Fruit fly (Drosophila melanogaster): ENCODE data around the gene FoxK.
"Not testable (repeated sequence)": the region's sequence is repeated elsewhere in the genome, so short reads cannot be mapped to it uniquely, and the experiment has no call there.

Gene FoxK

DNA sequence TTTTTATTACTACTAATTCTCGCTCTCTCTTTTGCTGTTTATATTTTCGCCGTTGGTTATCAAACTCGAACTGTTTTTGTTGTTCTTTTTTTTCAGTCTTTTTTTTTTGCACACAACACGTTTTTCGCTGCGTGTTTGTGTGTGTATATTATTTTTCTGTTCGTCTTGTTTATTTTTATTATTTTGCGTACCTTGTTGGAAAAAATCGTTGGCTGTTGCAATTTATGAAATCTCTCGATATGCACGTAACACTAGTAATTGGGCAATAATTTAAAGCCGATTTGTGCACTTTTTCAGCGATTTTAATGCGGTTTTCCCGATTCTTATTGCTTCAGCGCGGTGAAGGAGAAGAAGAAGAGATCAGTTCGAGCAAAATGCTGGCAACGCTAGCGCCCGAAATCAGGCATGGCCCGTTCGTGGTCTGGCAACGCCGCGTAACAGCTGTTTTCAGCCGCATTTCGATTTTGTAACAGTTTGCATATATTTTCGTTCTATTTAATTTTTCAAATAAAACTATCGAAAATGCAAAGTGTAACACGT, at the start of gene FoxK, which contains the start of gene mRpL2:
FoxK (minus strand) TSS at position 365 of the 540 bp plus-strand sequence.
mRpL2 (plus strand) TSS at position 429 of the 540 bp plus-strand sequence.
- peak; percentile 82 for TF ChIP-seq CG17801 (GFP tag; optimal IDR thresholded peaks at IDR 0.05; ENCODE audit: partially characterized antibody)

DNA sequence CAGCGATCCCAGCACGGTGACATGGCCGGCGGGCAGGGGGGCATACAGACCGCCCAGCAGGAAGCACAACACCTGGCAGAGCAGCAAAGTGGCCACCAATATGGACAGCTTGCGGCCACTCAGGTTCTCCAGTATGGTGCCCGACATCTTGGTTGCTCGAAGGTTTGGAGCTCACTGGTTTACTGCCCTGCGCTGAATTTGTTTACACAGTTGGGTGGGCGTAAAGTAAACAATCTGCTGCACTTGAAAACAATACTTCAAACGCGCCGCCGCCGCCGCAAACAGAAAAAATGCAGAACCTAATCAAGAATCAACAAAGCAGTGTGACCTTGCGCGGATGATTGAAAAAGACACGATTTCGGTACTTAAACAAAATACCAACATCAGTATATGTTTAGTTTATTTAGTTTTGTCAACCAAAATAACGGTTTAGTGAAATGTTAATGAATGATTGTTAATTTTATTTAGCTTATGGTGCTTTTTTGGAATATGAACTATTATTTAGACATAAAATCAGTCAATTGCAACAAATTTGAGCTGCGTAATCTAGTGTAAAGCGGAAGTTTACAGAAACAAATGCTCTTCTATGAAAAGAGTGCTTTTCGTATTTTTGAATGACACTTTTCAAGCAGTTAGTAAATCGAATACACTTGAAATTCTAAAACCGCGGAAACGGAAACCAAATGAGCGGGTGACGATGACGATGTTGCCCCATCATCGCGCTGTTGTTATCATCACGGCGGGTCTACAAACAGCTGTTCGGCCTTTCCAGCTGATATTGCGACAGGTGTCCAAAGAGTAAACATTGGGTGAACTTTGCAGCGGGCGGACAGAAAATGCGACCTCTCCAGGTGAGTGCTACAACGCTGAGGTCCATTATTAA, 49.0 kb upstream of the FoxK start, which contains the start of the genes wls and Adck5:
wls (minus strand) TSS at position 327 of the 883 bp plus-strand sequence.
Adck5 (plus strand) TSS at position 519 of the 883 bp plus-strand sequence.
- peak; percentile 75 for TF ChIP-seq CG17801 (GFP tag; optimal IDR thresholded peaks at IDR 0.05; ENCODE audit: partially characterized antibody)

DNA sequence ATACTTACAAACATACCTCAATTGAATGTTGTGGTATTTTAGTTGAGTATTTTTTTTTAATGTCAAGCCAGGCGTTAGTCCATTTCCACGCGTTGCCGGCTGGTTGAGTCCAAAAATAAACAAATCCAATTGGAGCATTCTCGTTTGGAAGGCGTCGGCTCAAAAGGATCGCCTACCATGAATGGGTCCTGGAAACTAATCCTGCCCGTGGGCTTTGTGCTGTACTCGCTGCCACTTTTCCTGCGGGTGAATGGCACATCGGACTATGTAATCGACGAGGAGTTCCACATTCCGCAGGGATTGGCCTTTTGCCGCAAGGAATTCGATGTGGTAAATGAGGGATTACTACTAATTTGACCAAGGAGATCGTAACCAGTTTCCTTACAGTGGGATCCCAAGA, 44.3 kb upstream of the FoxK start, which contains the start of gene Alg10:
Alg10 (plus strand) TSS at position 73 of the 400 bp plus-strand sequence.
- TF ChIP-seq CG17801 (GFP tag; optimal IDR thresholded peaks at IDR 0.05; ENCODE audit: partially characterized antibody), result no peak

DNA sequence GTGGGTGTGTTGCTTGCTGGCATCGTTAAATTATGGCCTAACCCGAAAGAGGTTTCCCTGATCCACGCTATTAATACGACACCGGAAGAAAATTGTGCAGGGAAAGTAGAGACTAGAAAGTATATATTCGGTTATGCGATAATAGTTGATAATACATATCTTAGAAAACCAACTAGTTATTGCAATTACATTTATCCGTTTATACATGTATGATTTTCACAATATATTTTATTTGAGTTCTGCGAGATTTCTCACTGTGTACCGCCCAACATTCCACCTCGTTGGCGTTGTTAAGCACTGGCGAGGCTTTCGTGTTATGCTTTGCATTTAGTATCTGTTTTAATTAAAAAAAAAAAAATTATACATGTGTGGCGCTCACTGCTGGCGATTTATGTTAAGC, 34.8 kb upstream of the FoxK start:
- TF ChIP-seq CG17801 (GFP tag; optimal IDR thresholded peaks at IDR 0.05; ENCODE audit: partially characterized antibody), result no peak

DNA sequence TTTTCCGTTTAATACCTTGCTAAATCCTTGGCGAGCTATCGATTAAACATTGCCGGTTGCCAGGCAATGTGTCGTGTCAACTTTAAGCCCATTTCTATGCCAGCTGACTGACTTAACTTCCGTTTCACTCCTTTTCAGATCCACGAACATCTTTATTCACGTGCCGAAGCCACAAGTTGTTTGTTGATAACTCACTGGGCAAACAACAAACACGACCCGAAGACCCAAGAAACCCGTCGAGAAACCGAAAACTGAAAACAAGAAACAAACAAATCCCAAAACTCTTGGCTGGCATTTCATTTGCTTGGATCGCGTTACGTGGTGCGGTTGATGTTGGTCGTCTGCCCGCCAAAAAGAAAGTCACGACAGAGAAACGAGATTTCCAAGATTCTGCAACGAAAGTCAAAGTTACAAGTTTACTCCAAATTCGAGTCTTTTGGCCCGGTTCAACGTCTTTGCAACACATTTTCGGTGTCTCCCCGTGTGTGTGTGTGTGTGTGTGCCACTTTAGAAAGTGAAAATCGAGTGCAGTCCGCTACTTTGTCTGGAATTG, 30.2 kb upstream of the FoxK start, which contains the start of gene CG6216:
CG6216 (minus strand) TSS at position 51 of the 553 bp plus-strand sequence.
- no peak for TF ChIP-seq CG17801 (GFP tag; optimal IDR thresholded peaks at IDR 0.05; ENCODE audit: partially characterized antibody)

- no peak for TF ChIP-seq CG17801 (GFP tag; optimal IDR thresholded peaks at IDR 0.05; ENCODE audit: partially characterized antibody)
These were observed 28.1 kb upstream of the FoxK start for dm6 chr3L:11148478-11149251.

- TF ChIP-seq CG17801 (GFP tag; optimal IDR thresholded peaks at IDR 0.05; ENCODE audit: partially characterized antibody), result no peak
These were observed 27.1 kb upstream of the FoxK start for dm6 chr3L:11147675-11148074.

DNA sequence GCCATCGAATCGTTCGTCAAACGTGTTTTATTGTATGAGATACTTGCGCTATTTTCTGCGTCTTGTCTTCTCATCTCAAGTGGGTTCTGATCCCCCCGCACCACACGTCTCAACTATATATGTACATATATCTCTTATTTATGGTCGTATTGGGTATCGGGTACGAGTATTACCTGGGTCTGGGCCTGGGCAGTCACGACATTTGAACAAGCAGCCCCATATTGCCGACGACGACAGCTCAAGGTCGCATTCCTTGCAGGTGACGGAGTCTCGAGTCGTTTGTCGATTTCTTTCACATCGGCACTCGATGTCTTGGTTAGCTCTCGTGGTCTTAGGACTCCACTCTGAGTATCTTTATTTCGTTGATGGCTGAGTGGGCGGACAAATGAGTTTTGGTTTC, 24.5 kb upstream of the FoxK start:
- no peak for TF ChIP-seq CG17801 (GFP tag; optimal IDR thresholded peaks at IDR 0.05; ENCODE audit: partially characterized antibody)

DNA sequence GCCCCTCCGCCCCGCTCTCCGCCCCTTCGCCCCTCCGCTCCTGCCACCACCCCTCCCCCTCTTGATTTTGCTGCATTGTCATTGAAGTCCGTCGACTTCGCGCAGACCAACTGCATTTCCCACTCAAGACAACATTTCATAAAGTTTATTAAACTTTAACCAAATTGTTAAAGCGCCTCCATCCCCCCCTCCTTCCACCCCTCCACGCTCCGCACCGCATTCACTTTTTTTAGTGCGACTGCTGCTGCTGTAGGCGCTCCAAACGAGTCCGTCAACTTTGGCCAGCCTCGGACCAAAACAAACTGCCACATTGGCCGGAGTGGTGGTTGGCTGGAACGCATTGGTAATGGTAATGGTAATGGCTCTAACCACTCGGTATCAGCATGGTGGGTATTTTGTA, 18.3 kb upstream of the FoxK start:
- TF ChIP-seq CG17801 (GFP tag; optimal IDR thresholded peaks at IDR 0.05; ENCODE audit: partially characterized antibody), result no peak

DNA sequence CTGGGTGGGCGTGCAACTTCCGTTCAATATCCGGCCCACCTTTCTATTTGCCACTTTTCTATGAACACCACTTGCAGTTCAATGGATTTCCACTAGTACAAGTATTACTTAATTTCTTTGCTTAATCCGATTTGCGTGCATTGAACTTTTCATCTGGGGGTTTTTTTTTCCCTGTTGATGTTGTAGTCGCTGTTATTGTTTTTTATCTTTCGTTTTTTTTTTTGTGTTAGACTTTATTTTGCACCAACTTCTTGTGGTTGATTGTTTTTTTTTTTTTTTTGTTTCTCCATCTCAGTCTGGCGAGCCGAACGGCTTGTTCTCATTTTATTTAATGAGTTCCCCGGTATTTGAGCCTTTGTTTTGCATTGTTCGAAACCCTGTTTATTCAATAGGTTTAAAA, 15.8 kb upstream of the FoxK start:
- TF ChIP-seq CG17801 (GFP tag; optimal IDR thresholded peaks at IDR 0.05; ENCODE audit: partially characterized antibody), result no peak

- no peak for TF ChIP-seq CG17801 (GFP tag; optimal IDR thresholded peaks at IDR 0.05; ENCODE audit: partially characterized antibody)
These were observed 15.3 kb upstream of the FoxK start, which contains the start of gene IRSp53 for dm6 chr3L:11135846-11136245. IRSp53 (plus strand) TSS chr3L:11136049.

- not testable (repeated sequence) for TF ChIP-seq CG17801 (GFP tag; optimal IDR thresholded peaks at IDR 0.05; ENCODE audit: partially characterized antibody)
These were observed 14.3 kb upstream of the FoxK start, which contains the start of gene CG14143 for dm6 chr3L:11134886-11135285. CG14143 (plus strand) TSS chr3L:11134987.

DNA sequence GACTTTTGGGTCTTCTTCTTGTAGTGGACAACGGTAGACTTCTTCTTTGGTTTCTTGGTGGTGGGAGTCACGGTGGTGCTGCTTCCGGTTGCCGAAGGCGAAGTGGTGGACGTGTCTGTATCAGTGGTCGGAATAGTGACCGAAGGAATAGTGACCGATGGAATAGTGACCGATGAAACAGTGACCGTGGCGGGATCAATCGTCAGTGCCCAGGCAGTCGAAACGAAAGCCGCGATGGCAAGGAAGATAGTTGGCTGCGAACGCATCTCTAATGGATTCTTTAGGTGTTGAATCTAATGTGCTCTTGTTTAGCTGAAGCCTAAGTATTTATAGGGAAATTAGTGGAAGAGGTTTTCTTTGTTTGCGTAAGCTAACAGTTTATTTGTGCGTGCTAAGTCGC, 11.5 kb upstream of the FoxK start, which contains the start of gene CG32074:
CG32074 (minus strand) TSS at position 268 of the 400 bp plus-strand sequence.
- not testable (repeated sequence) for TF ChIP-seq CG17801 (GFP tag; optimal IDR thresholded peaks at IDR 0.05; ENCODE audit: partially characterized antibody)

DNA sequence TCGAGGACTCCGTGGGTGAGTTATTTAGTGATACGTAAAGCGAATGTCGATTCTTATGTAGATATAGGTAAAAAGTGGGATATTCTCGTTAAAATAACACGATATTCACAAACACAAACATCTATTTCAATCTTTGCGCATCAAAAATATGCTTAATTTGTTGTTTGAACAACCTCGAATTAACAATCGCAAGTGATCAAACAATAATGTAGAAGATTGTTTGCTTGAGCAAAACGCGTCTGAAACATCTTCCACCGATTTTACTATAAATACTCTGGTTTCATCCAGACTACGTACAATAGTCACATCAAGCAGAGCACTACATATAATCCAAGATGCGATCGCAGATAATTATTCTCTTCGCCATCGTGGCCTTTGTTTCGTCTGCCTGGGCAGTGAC, 10.0 kb upstream of the FoxK start, which contains the start of gene nol:
nol (plus strand) TSS at position 301 of the 400 bp plus-strand sequence.
- TF ChIP-seq CG17801 (GFP tag; optimal IDR thresholded peaks at IDR 0.05; ENCODE audit: partially characterized antibody), result no peak

Data from ovary, adult (tissue).